Worm (Caenorhabditis elegans) whole organism, L1 larva: Measurements from ENCODE around the gene vps-26.

Source experiments
- aly-2 ChIP-seq: fragments of 150-350 bp; optimal IDR thresholded peaks from 2 replicates; lab custom pipeline; 2014; ENCODE audit warnings: missing biosample characterization, missing genetic modification characterization
- ama-1 ChIP-seq: fragments of 150-350 bp; optimal IDR thresholded peaks from 2 replicates; lab custom pipeline; 2014
- fos-1 ChIP-seq: fragments of 150-350 bp; optimal IDR thresholded peaks from 2 replicates; lab custom pipeline; 2014; ENCODE audit warnings: missing biosample characterization, missing genetic modification characterization
- lsy-2 ChIP-seq, 2 experiments: fragments of 150-350 bp; optimal IDR thresholded peaks; 2 replicates each; lab custom pipeline; 2014; ENCODE audit warnings: missing biosample characterization in 2 of 2, missing genetic modification characterization in 2 of 2
- mep-1 ChIP-seq: fragments of 150-350 bp; optimal IDR thresholded peaks from 2 replicates; lab custom pipeline; 2014; ENCODE audit warnings: missing biosample characterization, missing genetic modification characterization
- nhr-12 ChIP-seq: sonication (generic microtip); optimal IDR thresholded peaks from 2 replicates; lab custom pipeline; 2017; ENCODE audit warnings: missing biosample characterization, missing genetic modification characterization
- nhr-237 ChIP-seq: fragments of 150-350 bp; optimal IDR thresholded peaks from 2 replicates; lab custom pipeline; 2014; ENCODE audit warnings: missing biosample characterization, missing genetic modification characterization
- nhr-28 ChIP-seq: fragments of 150-350 bp; optimal IDR thresholded peaks from 2 replicates; lab custom pipeline; 2014; ENCODE audit warnings: missing biosample characterization, missing genetic modification characterization
- unc-62 ChIP-seq: fragments of 150-350 bp; optimal IDR thresholded peaks from 2 replicates; lab custom pipeline; 2014; ENCODE audit warnings: missing biosample characterization, missing genetic modification reagents, missing genetic modification characterization
- xbp-1 ChIP-seq: sonication (generic microtip); optimal IDR thresholded peaks from 2 replicates; lab custom pipeline; 2016; ENCODE audit warnings: missing genetic modification characterization, missing compliant biosample characterization
- zag-1 ChIP-seq: fragments of 150-350 bp; optimal IDR thresholded peaks from 2 replicates; lab custom pipeline; 2014; ENCODE audit warnings: missing biosample characterization, missing genetic modification characterization

DNA sequence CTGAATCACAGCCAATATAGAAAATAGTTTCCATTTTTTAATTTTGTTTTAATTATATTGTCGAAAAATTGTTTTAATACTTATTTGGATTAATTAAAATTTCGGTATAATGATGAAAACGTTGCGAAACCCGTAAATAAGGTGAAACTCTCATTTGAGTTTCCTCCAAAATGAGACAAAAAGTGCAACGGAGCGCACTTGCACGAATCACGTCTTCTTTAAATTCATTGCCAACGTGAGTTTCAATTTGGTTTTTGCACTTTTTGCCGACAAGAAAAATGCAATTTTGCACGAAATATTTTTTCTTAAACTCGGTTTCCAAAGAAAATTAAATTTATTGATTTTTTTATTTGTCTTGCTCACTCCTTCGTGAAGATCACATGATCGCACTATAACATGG is 44.4 kb upstream of the vps-26 start, which contains the start of gene daf-15:
- no peak for TF ChIP-seq nhr-28 (tag; lab: Kevin White, UChicago)
- TF ChIP-seq mep-1 (tag; lab: Kevin White, UChicago), result no peak
- no peak for TF ChIP-seq unc-62 (GFP tag; lab: Kevin White, UChicago)
- TF ChIP-seq nhr-237 (tag; lab: Kevin White, UChicago), result no peak
- TF ChIP-seq lsy-2 (tag; optimal IDR thresholded peaks at IDR 0.05; lab: Kevin White, UChicago), result peak in 1 of 2 experiments; percentile 83
- no peak for TF ChIP-seq nhr-12 (tag; lab: Kevin White, UChicago)
- TF ChIP-seq ama-1 (lab: Kevin White, UChicago), result no peak
- peak; percentile 5 for TF ChIP-seq aly-2 (tag; lab: Kevin White, UChicago)
- no peak for TF ChIP-seq zag-1 (tag; lab: Kevin White, UChicago)
- TF ChIP-seq xbp-1, result peak; percentile 68
- TF ChIP-seq fos-1 (tag; lab: Kevin White, UChicago), result no peak
